Worm (Caenorhabditis elegans): Measurements from ENCODE around the gene cest-13.

DNA sequence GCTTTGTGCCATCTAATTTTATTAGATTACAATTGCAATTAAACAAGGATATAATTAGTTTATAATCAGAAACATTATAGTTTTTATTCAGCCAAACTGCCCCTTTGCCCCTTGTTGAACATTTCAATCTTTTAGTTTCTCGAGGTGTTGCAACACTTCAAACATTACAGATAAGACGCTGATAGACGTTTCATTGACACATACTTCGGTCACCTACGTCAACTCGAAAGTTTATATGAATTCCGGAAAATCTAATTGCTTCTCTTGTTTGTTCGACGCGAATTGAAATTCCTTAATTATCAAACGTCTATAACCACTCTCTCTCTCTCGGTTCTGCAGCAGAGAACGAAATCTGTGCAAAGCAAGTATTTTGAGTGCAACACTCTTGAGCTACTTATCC is 7.2 kb downstream of the cest-13 start:
- TF ChIP-seq pqm-1 (tag; optimal IDR thresholded peaks at IDR 0.05), result no peak
- TF ChIP-seq fkh-10 (GFP tag; optimal IDR thresholded peaks at IDR 0.05), result no peak

Data from whole organism, late embryonic.